Worm (Caenorhabditis elegans) whole organism, late embryonic: Measurements from ENCODE around the gene str-208.

Experiments used
- C38D4.7 ChIP-seq: fragments of 200-800 bp; sonication (Bioruptor generic); optimal IDR thresholded peaks from 2 replicates; lab custom pipeline; 2018; ENCODE audit warnings: mild to moderate bottlenecking, missing genetic modification characterization, moderate library complexity, missing compliant biosample characterization
- K02D7.2 ChIP-seq: sonication (generic microtip); optimal IDR thresholded peaks from 2 replicates; lab custom pipeline; 2017; ENCODE audit warnings: mild to moderate bottlenecking, missing genetic modification characterization, missing compliant biosample characterization
- K09A11.1 ChIP-seq: sonication (generic microtip); optimal IDR thresholded peaks from 2 replicates; lab custom pipeline; 2017; ENCODE audit warnings: antibody characterized with exemption, mild to moderate bottlenecking, missing genetic modification characterization, missing compliant biosample characterization; ENCODE audit not compliant: insufficient read depth
- T23F11.4 ChIP-seq: fragments of 200-800 bp; sonication (Bioruptor generic); optimal IDR thresholded peaks from 2 replicates; lab custom pipeline; 2018; ENCODE audit warnings: mild to moderate bottlenecking, missing genetic modification characterization, missing compliant biosample characterization
- ahr-1 ChIP-seq: sonication (generic microtip); optimal IDR thresholded peaks from 2 replicates; lab custom pipeline; 2016; ENCODE audit warnings: missing genetic modification characterization, missing compliant biosample characterization
- ceh-18 ChIP-seq: sonication (generic microtip); optimal IDR thresholded peaks from 2 replicates; lab custom pipeline; 2016; ENCODE audit warnings: missing genetic modification characterization, missing compliant biosample characterization
- ceh-19 ChIP-seq: fragments of 200-800 bp; sonication (Bioruptor generic); optimal IDR thresholded peaks from 2 replicates; lab custom pipeline; 2018; ENCODE audit warnings: mild to moderate bottlenecking, missing genetic modification characterization, missing compliant biosample characterization
- ceh-2 ChIP-seq: sonication (generic microtip); optimal IDR thresholded peaks from 2 replicates; lab custom pipeline; 2016; ENCODE audit warnings: missing genotype, missing genetic modification characterization, missing compliant biosample characterization
- ceh-30 ChIP-seq: fragments of 150-350 bp; optimal IDR thresholded peaks from 2 replicates; lab custom pipeline; 2014; ENCODE audit warnings: missing biosample characterization, missing genetic modification characterization
- ceh-31 ChIP-seq: sonication (generic microtip); optimal IDR thresholded peaks from 2 replicates; lab custom pipeline; 2016; ENCODE audit warnings: missing genetic modification characterization, missing compliant biosample characterization
- ceh-34 ChIP-seq: sonication (generic microtip); optimal IDR thresholded peaks from 2 replicates; lab custom pipeline; 2016; ENCODE audit warnings: mild to moderate bottlenecking, missing genetic modification characterization, missing compliant biosample characterization
- ceh-45 ChIP-seq: fragments of 200-800 bp; sonication (Bioruptor generic); IDR thresholded peaks from 2 replicates; pipeline ENCODE4 v1.3.6; 2022; ENCODE audit warnings: missing genetic modification reagents, missing genetic modification characterization, missing compliant biosample characterization
- ceh-48 ChIP-seq: sonication (generic microtip); optimal IDR thresholded peaks from 2 replicates; lab custom pipeline; 2016; ENCODE audit warnings: missing genetic modification characterization, inconsistent platforms, missing compliant biosample characterization
- dmd-4 ChIP-seq: sonication (generic microtip); optimal IDR thresholded peaks from 2 replicates; lab custom pipeline; 2016; ENCODE audit warnings: borderline replicate concordance, missing genetic modification characterization, missing compliant biosample characterization
- elt-2 ChIP-seq: sonication (generic microtip); optimal IDR thresholded peaks from 2 replicates; lab custom pipeline; 2016; ENCODE audit warnings: missing genetic modification reagents, missing genetic modification characterization, missing compliant biosample characterization
- elt-4 ChIP-seq: sonication (generic microtip); optimal IDR thresholded peaks from 2 replicates; lab custom pipeline; 2016; ENCODE audit warnings: missing genetic modification characterization, missing compliant biosample characterization
- ets-4 ChIP-seq: sonication (generic microtip); optimal IDR thresholded peaks from 2 replicates; lab custom pipeline; 2016; ENCODE audit warnings: missing genetic modification characterization, missing compliant biosample characterization
- fax-1 ChIP-seq: sonication (generic microtip); optimal IDR thresholded peaks from 2 replicates; lab custom pipeline; 2016; ENCODE audit warnings: missing genotype, missing genetic modification characterization, missing compliant biosample characterization
- fkh-6 ChIP-seq: sonication (generic microtip); optimal IDR thresholded peaks from 2 replicates; lab custom pipeline; 2016; ENCODE audit warnings: missing genetic modification characterization, missing compliant biosample characterization
- hlh-30 ChIP-seq: sonication (generic microtip); optimal IDR thresholded peaks from 2 replicates; lab custom pipeline; 2017; ENCODE audit warnings: antibody characterized with exemption, missing genetic modification characterization, missing compliant biosample characterization; ENCODE audit not compliant: insufficient read depth
- hlh-6 ChIP-seq: sonication (generic microtip); optimal IDR thresholded peaks from 2 replicates; lab custom pipeline; 2016; ENCODE audit warnings: missing genotype, missing genetic modification characterization, missing compliant biosample characterization
- lim-6 ChIP-seq: sonication (generic microtip); optimal IDR thresholded peaks from 2 replicates; lab custom pipeline; 2016; ENCODE audit warnings: missing genetic modification characterization, missing compliant biosample characterization
- nfya-1 ChIP-seq: sonication (generic microtip); optimal IDR thresholded peaks from 2 replicates; lab custom pipeline; 2017; ENCODE audit warnings: missing genetic modification characterization, mild to moderate bottlenecking, missing compliant biosample characterization, antibody characterized with exemption, moderate library complexity
- nhr-11 ChIP-seq: fragments of 150-350 bp; optimal IDR thresholded peaks from 2 replicates; lab custom pipeline; 2014; ENCODE audit warnings: missing biosample characterization, missing genetic modification characterization
- npax-4 ChIP-seq: sonication (generic microtip); optimal IDR thresholded peaks from 2 replicates; lab custom pipeline; 2016; ENCODE audit warnings: missing genetic modification characterization, missing compliant biosample characterization
- pag-3 ChIP-seq: sonication (generic microtip); optimal IDR thresholded peaks from 2 replicates; lab custom pipeline; 2016; ENCODE audit warnings: missing compliant biosample characterization, missing genetic modification characterization, borderline replicate concordance
- pat-9 ChIP-seq: fragments of 200-800 bp; sonication (Bioruptor generic); optimal IDR thresholded peaks from 2 replicates; lab custom pipeline; 2018; ENCODE audit warnings: mild to moderate bottlenecking, missing genetic modification characterization, moderate library complexity, missing compliant biosample characterization
- pha-2 ChIP-seq: sonication (generic microtip); optimal IDR thresholded peaks from 2 replicates; lab custom pipeline; 2017; ENCODE audit warnings: mild to moderate bottlenecking, missing genetic modification characterization, missing compliant biosample characterization
- pqm-1 ChIP-seq: sonication (generic microtip); optimal IDR thresholded peaks from 2 replicates; lab custom pipeline; 2016; ENCODE audit warnings: missing genetic modification characterization, missing compliant biosample characterization
- ref-2 ChIP-seq: sonication (generic microtip); optimal IDR thresholded peaks from 2 replicates; lab custom pipeline; 2016; ENCODE audit warnings: missing genetic modification characterization, missing compliant biosample characterization
- rnt-1 ChIP-seq: sonication (generic microtip); optimal IDR thresholded peaks from 2 replicates; lab custom pipeline; 2016; ENCODE audit warnings: missing genetic modification characterization, missing compliant biosample characterization
- sox-4 ChIP-seq: sonication (generic microtip); optimal IDR thresholded peaks from 2 replicates; lab custom pipeline; 2017; ENCODE audit warnings: mild to moderate bottlenecking, missing genetic modification characterization, inconsistent platforms, missing compliant biosample characterization
- tbx-2 ChIP-seq: sonication (generic microtip); optimal IDR thresholded peaks from 2 replicates; lab custom pipeline; 2016; ENCODE audit warnings: missing genetic modification characterization, missing compliant biosample characterization
- unc-3 ChIP-seq, 2 experiments: fragments of 200-800 bp in 1 of 2; sonication (Bioruptor generic) in 1 of 2; sonication (generic microtip) in 1 of 2; conservative IDR thresholded peaks in 1 of 2; optimal IDR thresholded peaks in 1 of 2; 2 replicates each; pipeline versions ENCODE4 v1.3.6 to Lab custom; 2016 to 2022; ENCODE audit warnings: missing compliant biosample characterization in 2 of 2, missing genetic modification characterization in 2 of 2, missing genetic modification reagents in 1 of 2
- unc-42 ChIP-seq: sonication (generic microtip); optimal IDR thresholded peaks from 2 replicates; lab custom pipeline; 2016; ENCODE audit warnings: missing genotype, missing genetic modification characterization, missing compliant biosample characterization
- unc-55 ChIP-seq: sonication (generic microtip); optimal IDR thresholded peaks from 2 replicates; lab custom pipeline; 2017; ENCODE audit warnings: missing biosample characterization, missing genetic modification reagents, missing genetic modification characterization
- unc-86 ChIP-seq: sonication (generic microtip); optimal IDR thresholded peaks from 2 replicates; lab custom pipeline; 2016; ENCODE audit warnings: missing genetic modification characterization, missing compliant biosample characterization
- ztf-16 ChIP-seq: sonication (generic microtip); optimal IDR thresholded peaks from 2 replicates; lab custom pipeline; 2017; ENCODE audit warnings: missing genetic modification characterization, missing compliant biosample characterization

str-208 gene

ce11 chrV:4962968-4963367 lies 6.3 kb downstream of the str-208 start, which contains the start of gene tam-1:
tam-1 (minus strand) TSS chrV:4963102.
- TF ChIP-seq ceh-48 (tag; lab: Kevin White, UChicago): peak; percentile 27
- TF ChIP-seq unc-86: no peak
- TF ChIP-seq hlh-6 (tag; lab: Kevin White, UChicago): no peak
- TF ChIP-seq unc-55 (GFP tag; lab: Kevin White, UChicago): peak; percentile 13
- peak; percentile 14 for TF ChIP-seq nfya-1 (tag; lab: Kevin White, UChicago)
- TF ChIP-seq tbx-2 (tag; lab: Kevin White, UChicago): no peak
- TF ChIP-seq ceh-30 (tag; lab: Kevin White, UChicago): no peak
- no peak for TF ChIP-seq C38D4.7 (GFP tag; lab: Kevin White, UChicago)
- TF ChIP-seq ets-4 (tag; lab: Kevin White, UChicago): no peak
- peak; percentile 33 for TF ChIP-seq unc-42

- TF ChIP-seq hlh-6 (tag; lab: Kevin White, UChicago) (no peak), fax-1 (tag; lab: Kevin White, UChicago) (no peak), elt-2 (tag; lab: Kevin White, UChicago) (no peak), K02D7.2 (tag; lab: Kevin White, UChicago) (no peak), ref-2 (no peak), nhr-11 (tag; lab: Kevin White, UChicago) (no peak), sox-4 (tag; lab: Kevin White, UChicago) (no peak), rnt-1 (tag; lab: Kevin White, UChicago) (no peak), elt-4 (tag; lab: Kevin White, UChicago) (no peak), K09A11.1 (tag; lab: Kevin White, UChicago) (no peak), unc-42 (no peak), pqm-1 (no peak), unc-55 (GFP tag; lab: Kevin White, UChicago) (no peak), pag-3 (tag; lab: Kevin White, UChicago) (no peak), dmd-4 (tag; lab: Kevin White, UChicago) (no peak), nfya-1 (tag; lab: Kevin White, UChicago) (no peak), npax-4 (no peak), fkh-6 (tag; lab: Kevin White, UChicago) (no peak), unc-3 (GFP tag; conservative IDR thresholded peaks at IDR 0.05; lab: Robert Waterston, UW) (no peak), unc-3 (tag; optimal IDR thresholded peaks at IDR 0.05; lab: Kevin White, UChicago) (no peak)
Measured at ce11 chrV:4963606-4964005, 7.0 kb downstream of the str-208 start.

ce11 chrV:4964020-4964635 lies 7.5 kb downstream of the str-208 start:
- TF ChIP-seq ceh-34 (tag; lab: Kevin White, UChicago) (peak; percentile 71), fkh-6 (tag; lab: Kevin White, UChicago) (peak; percentile 16), unc-3 (GFP tag; conservative IDR thresholded peaks at IDR 0.05; lab: Robert Waterston, UW) (no peak), unc-3 (tag; optimal IDR thresholded peaks at IDR 0.05; lab: Kevin White, UChicago) (peak; percentile 20), unc-42 (peak; percentile 70), unc-55 (GFP tag; lab: Kevin White, UChicago) (peak; percentile 81), ceh-31 (tag; lab: Kevin White, UChicago) (peak; percentile 57), lim-6 (tag; lab: Kevin White, UChicago) (no peak), ahr-1 (no peak), ref-2 (peak; percentile 64), hlh-30 (peak; percentile 7), ztf-16 (no peak), T23F11.4 (GFP tag; lab: Kevin White, UChicago) (no peak), ceh-48 (tag; lab: Kevin White, UChicago) (peak; percentile 51), ceh-2 (peak; percentile 51), nfya-1 (tag; lab: Kevin White, UChicago) (peak; percentile 65), pha-2 (tag; lab: Kevin White, UChicago) (peak; percentile 13), hlh-6 (tag; lab: Kevin White, UChicago) (peak; percentile 39), ceh-18 (peak; percentile 39), tbx-2 (tag; lab: Kevin White, UChicago) (peak; percentile 45), ceh-19 (GFP tag; lab: Kevin White, UChicago) (peak; percentile 60), ceh-45 (GFP tag; lab: Robert Waterston, UW) (no peak), rnt-1 (tag; lab: Kevin White, UChicago) (peak; percentile 34), pat-9 (tag; lab: Kevin White, UChicago) (peak; percentile 21)
